Worm (Caenorhabditis elegans): Measurements from ENCODE around the gene F36G9.7.

ce11 chrV:15932390-15932789 lies 37.2 kb downstream of the F36G9.7 start, which contains the start of gene srw-26:
- TF ChIP-seq mep-1 (tag; optimal IDR thresholded peaks at IDR 0.05) (no peak), ceh-8 (GFP tag; optimal IDR thresholded peaks at IDR 0.05) (no peak), rnt-1 (tag; optimal IDR thresholded peaks at IDR 0.05) (no peak), nhr-28 (tag; optimal IDR thresholded peaks at IDR 0.05) (no peak), hlh-17 (GFP tag; optimal IDR thresholded peaks at IDR 0.05; ENCODE audit: borderline replicate concordance) (no peak)
